Fruit fly (Drosophila melanogaster) whole organism, embryonic: ENCODE measurements around the gene Pp4-19C.
A peak's percentile ranks its signal among the peaks of the same experiment; 100 is the strongest.

Experiments
- Awh ChIP-seq: fragments of 200-800 bp; sonication (Bioruptor generic); IDR thresholded peaks from 2 replicates; pipeline ENCODE4, ENCODE4 v1.3.6; 2022; ENCODE audit warnings: missing biosample characterization, missing genetic modification characterization
- B-H2 ChIP-seq: fragments of 200-800 bp; sonication (Bioruptor generic); optimal IDR thresholded peaks from 2 replicates; lab custom pipeline; 2018; ENCODE audit warnings: missing biosample characterization, mild to moderate bottlenecking, missing genetic modification characterization
- CG11456 ChIP-seq: fragments of 200-800 bp; sonication (Bioruptor generic); IDR thresholded peaks from 3 replicates; pipeline ENCODE4 v1.3.6; 2022; ENCODE audit warnings: missing biosample characterization, missing genetic modification characterization
- CG13624 ChIP-seq: fragments of 200-800 bp; sonication (Bioruptor generic); optimal IDR thresholded peaks from 2 replicates; lab custom pipeline; 2016; ENCODE audit warnings: missing biosample characterization, missing genetic modification characterization
- CG13775 ChIP-seq: fragments of 200-800 bp; sonication (Bioruptor generic); optimal IDR thresholded peaks from 3 replicates; lab custom pipeline; 2017; ENCODE audit warnings: missing biosample characterization, mild to moderate bottlenecking, missing genetic modification characterization
- CG2889 ChIP-seq: fragments of 200-800 bp; sonication (Bioruptor generic); IDR thresholded peaks from 3 replicates; pipeline ENCODE4 v1.3.6; 2022; ENCODE audit warnings: missing biosample characterization, missing genetic modification characterization
- CG31224 ChIP-seq: fragments of 200-800 bp; sonication (Bioruptor generic); IDR thresholded peaks from 2 replicates; pipeline ENCODE4 v1.3.6; 2022; ENCODE audit warnings: missing biosample characterization, missing genetic modification characterization
- CG4282 ChIP-seq: fragments of 200-800 bp; sonication (Bioruptor generic); optimal IDR thresholded peaks from 2 replicates; lab custom pipeline; 2016; ENCODE audit warnings: missing biosample characterization, missing genetic modification characterization
- CG43689 ChIP-seq: fragments of 200-800 bp; sonication (Bioruptor generic); IDR thresholded peaks from 2 replicates; pipeline ENCODE4 v1.3.6; 2022; ENCODE audit warnings: missing biosample characterization, missing genetic modification characterization
- CG6683 ChIP-seq: fragments of 200-800 bp; sonication (Bioruptor generic); optimal IDR thresholded peaks from 2 replicates; lab custom pipeline; 2017; ENCODE audit warnings: missing biosample characterization, mild to moderate bottlenecking, missing genetic modification characterization, missing genetic modification reagents
- CG7745 ChIP-seq: fragments of 200-800 bp; sonication (Bioruptor generic); optimal IDR thresholded peaks from 2 replicates; lab custom pipeline; 2018; ENCODE audit warnings: missing biosample characterization, mild to moderate bottlenecking, missing genetic modification characterization, moderate library complexity
- CTCF ChIP-seq: fragments of 200-800 bp; sonication (Bioruptor generic); optimal IDR thresholded peaks from 2 replicates; lab custom pipeline; 2017; ENCODE audit warnings: missing biosample characterization, mild to moderate bottlenecking, missing genetic modification characterization, moderate library complexity
- Ets65A ChIP-seq: fragments of 200-800 bp; sonication (Bioruptor generic); peaks from one replicate; lab custom pipeline; 2016; ENCODE audit warnings: missing biosample characterization, missing genetic modification characterization
- Myb ChIP-seq: fragments of 200-800 bp; sonication (Bioruptor generic); optimal IDR thresholded peaks from 2 replicates; lab custom pipeline; 2016; ENCODE audit warnings: missing biosample characterization, missing genetic modification characterization
- Scr ChIP-seq: fragments of 200-800 bp; sonication (Bioruptor generic); IDR thresholded peaks from 2 replicates; pipeline ENCODE4 v1.3.6; 2022; ENCODE audit warnings: missing biosample characterization, missing genetic modification characterization; ENCODE audit not compliant: partially characterized antibody
- crc ChIP-seq: fragments of 200-800 bp; sonication (Bioruptor generic); optimal IDR thresholded peaks from 2 replicates; lab custom pipeline; 2016; ENCODE audit warnings: missing biosample characterization, missing genetic modification characterization
- danr ChIP-seq: fragments of 200-800 bp; sonication (Bioruptor generic); IDR thresholded peaks from 2 replicates; pipeline ENCODE4 v1.3.6; 2022; ENCODE audit warnings: missing biosample characterization, missing genetic modification characterization
- ind ChIP-seq: fragments of 200-800 bp; sonication (Bioruptor generic); optimal IDR thresholded peaks from 3 replicates; lab custom pipeline; 2016; ENCODE audit warnings: missing biosample characterization, missing genetic modification characterization
- onecut ChIP-seq: fragments of 200-800 bp; sonication (Bioruptor generic); IDR thresholded peaks from 2 replicates; pipeline ENCODE4 v1.3.6; 2022; ENCODE audit warnings: missing biosample characterization, missing genetic modification characterization
- pfk ChIP-seq: fragments of 200-800 bp; sonication (Bioruptor generic); optimal IDR thresholded peaks from 2 replicates; lab custom pipeline; 2018; ENCODE audit warnings: missing biosample characterization, mild to moderate bottlenecking, missing genetic modification characterization, moderate library complexity
- seq ChIP-seq: fragments of 200-800 bp; sonication (Bioruptor generic); IDR thresholded peaks from 2 replicates; pipeline ENCODE4 v1.3.6; 2022; ENCODE audit warnings: missing biosample characterization, missing genetic modification characterization

Pp4-19C gene

DNA sequence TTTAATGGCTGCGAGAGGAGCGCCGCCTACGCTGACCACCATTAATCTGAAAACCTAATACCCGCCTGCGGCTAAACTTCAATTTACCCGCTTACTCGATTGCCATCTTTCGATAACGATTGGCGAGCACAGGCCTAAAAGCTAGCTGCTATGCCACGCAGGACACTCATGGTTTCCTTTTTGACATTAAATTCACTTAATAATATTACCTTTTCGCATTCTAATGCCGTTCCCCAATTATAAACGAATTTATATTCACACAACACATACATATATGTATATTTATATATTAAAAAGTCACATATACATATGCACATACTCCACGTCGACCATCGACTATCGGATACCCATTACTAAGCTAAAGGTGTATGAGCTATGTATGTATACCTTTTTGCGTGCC, 34.2 kb downstream of the Pp4-19C start (continued):
- TF ChIP-seq crc (GFP tag; lab: Kevin White, UChicago) = no peak
- TF ChIP-seq CG7745 = no peak
- TF ChIP-seq CG13624 (GFP tag; lab: Kevin White, UChicago) = no peak
- TF ChIP-seq CG13775 (GFP tag; lab: Kevin White, UChicago) = no peak
- TF ChIP-seq Scr (GFP tag; lab: Robert Waterston, UW) = peak; percentile 48
- no peak for TF ChIP-seq Myb (GFP tag; lab: Kevin White, UChicago)
- no peak for TF ChIP-seq CG4282 (GFP tag; lab: Kevin White, UChicago)
- TF ChIP-seq pfk (GFP tag; lab: Kevin White, UChicago) = no peak
- TF ChIP-seq B-H2 = no peak
- no peak for TF ChIP-seq CG31224 (GFP tag; lab: Robert Waterston, UW)
- TF ChIP-seq danr (GFP tag; lab: Robert Waterston, UW) = no peak

DNA sequence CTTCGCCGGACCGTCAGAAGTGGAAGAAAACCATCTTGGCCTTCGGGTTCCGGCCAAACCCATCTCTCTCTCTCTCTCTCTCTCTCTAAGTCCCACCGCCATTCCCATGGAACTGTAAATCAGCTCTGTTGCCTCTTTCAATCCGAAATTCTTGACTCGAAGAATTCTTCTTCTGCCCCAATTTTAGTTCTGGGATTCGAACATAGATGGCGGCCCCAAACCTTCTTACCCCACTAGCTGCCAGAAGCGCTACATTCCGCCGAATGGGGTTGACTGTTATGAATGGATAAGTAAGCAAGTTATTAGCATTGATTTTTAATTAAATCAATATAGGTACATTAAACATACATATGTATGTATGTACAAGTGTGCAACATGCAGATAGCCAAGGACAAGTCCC, 37.9 kb downstream of the Pp4-19C start:
- TF ChIP-seq Awh (GFP tag; lab: Robert Waterston, UW) = no peak
- no peak for TF ChIP-seq seq (GFP tag; lab: Robert Waterston, UW)
- TF ChIP-seq ind (GFP tag; lab: Kevin White, UChicago) = no peak
- TF ChIP-seq onecut (GFP tag; lab: Robert Waterston, UW) = no peak
- peak; percentile 70 for TF ChIP-seq CTCF (GFP tag; lab: Kevin White, UChicago)
- TF ChIP-seq, all 482 proteins: peak for 1

DNA sequence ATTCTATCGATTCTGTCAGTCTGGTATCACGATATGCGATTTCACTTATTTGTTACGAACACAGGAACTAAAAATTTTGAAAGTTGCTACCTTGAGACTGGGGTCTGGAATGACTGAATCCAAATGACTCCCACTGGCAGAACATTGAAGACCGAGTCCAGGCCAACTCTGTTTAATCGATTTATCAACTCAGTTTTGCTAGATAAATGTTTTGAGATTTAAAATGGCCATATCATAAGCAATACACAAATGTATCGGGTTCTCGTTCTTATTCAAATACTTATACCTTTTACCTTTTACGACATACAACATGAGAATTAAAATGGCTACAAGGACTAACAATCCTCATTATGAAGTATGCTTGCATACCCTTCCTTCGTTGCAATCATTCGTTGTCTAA, 47.4 kb downstream of the Pp4-19C start, which contains the start of gene CG12679:
TSS of gene CG12679 (minus strand) at position 101 of the 400 bp plus-strand sequence.
- TF ChIP-seq Ets65A (GFP tag; lab: Kevin White, UChicago) (no peak), CG43689 (GFP tag; lab: Robert Waterston, UW) (no peak), CG2889 (GFP tag; lab: Robert Waterston, UW) (no peak), CG11456 (GFP tag; lab: Robert Waterston, UW) (no peak), CG6683 (GFP tag; lab: Kevin White, UChicago) (no peak)
- TF ChIP-seq, all 482 proteins: peak for 0
